Worm (Caenorhabditis elegans) whole organism, mixed stage, embryonic: Measurements from ENCODE around the gene sart-3.

Source experiments
- M03D4.4 ChIP-seq: sonication (generic microtip); optimal IDR thresholded peaks from 2 replicates; lab custom pipeline; 2017; ENCODE audit warnings: mild to moderate bottlenecking, missing genetic modification characterization, missing compliant biosample characterization
- ceh-83 ChIP-seq: fragments of 200-800 bp; sonication (Bioruptor generic); optimal IDR thresholded peaks from 2 replicates; lab custom pipeline; 2018; ENCODE audit warnings: mild to moderate bottlenecking, missing genetic modification characterization, missing compliant biosample characterization
- ces-1 ChIP-seq: fragments of 150-350 bp; optimal IDR thresholded peaks from 2 replicates; lab custom pipeline; 2014; ENCODE audit warnings: missing biosample characterization, missing genetic modification reagents, missing genetic modification characterization
- cnd-1 ChIP-seq: fragments of 200-800 bp; sonication (Bioruptor generic); optimal IDR thresholded peaks from 2 replicates; lab custom pipeline; 2018; ENCODE audit warnings: mild to moderate bottlenecking, missing genetic modification characterization, missing compliant biosample characterization
- elt-3 ChIP-seq: fragments of 150-350 bp; optimal IDR thresholded peaks from 2 replicates; lab custom pipeline; 2014; ENCODE audit warnings: missing biosample characterization, missing genetic modification characterization
- lin-13 ChIP-seq: fragments of 150-350 bp; optimal IDR thresholded peaks from 2 replicates; lab custom pipeline; 2014; ENCODE audit warnings: missing biosample characterization, missing genetic modification characterization
- lin-32 ChIP-seq: fragments of 200-800 bp; sonication (Bioruptor generic); optimal IDR thresholded peaks from 2 replicates; lab custom pipeline; 2018; ENCODE audit warnings: mild to moderate bottlenecking, missing genetic modification characterization, missing compliant biosample characterization
- mab-5 ChIP-seq: fragments of 150-350 bp; optimal IDR thresholded peaks from 2 replicates; lab custom pipeline; 2014; ENCODE audit warnings: missing biosample characterization, missing genetic modification characterization
- mep-1 ChIP-seq: fragments of 150-350 bp; optimal IDR thresholded peaks from 2 replicates; lab custom pipeline; 2017; ENCODE audit warnings: missing biosample characterization, missing genetic modification reagents, missing genetic modification characterization, inconsistent platforms
- mls-2 ChIP-seq: sonication (generic microtip); optimal IDR thresholded peaks from 2 replicates; lab custom pipeline; 2016; ENCODE audit warnings: mild to moderate bottlenecking, missing genetic modification characterization, moderate library complexity, missing compliant biosample characterization
- nhr-12 ChIP-seq: fragments of 150-350 bp; optimal IDR thresholded peaks from 2 replicates; lab custom pipeline; 2014; ENCODE audit warnings: missing biosample characterization, missing genetic modification characterization
- nhr-2 ChIP-seq: fragments of 150-350 bp; optimal IDR thresholded peaks from 2 replicates; lab custom pipeline; 2014; ENCODE audit warnings: missing biosample characterization, missing genetic modification characterization
- nhr-237 ChIP-seq: fragments of 150-350 bp; optimal IDR thresholded peaks from 2 replicates; lab custom pipeline; 2014; ENCODE audit warnings: missing biosample characterization, missing genetic modification characterization
- nhr-76 ChIP-seq: sonication (generic microtip); optimal IDR thresholded peaks from 2 replicates; lab custom pipeline; 2017; ENCODE audit warnings: missing biosample characterization, missing genetic modification characterization
- pha-4 ChIP-seq: fragments of 150-350 bp; optimal IDR thresholded peaks from 2 replicates; lab custom pipeline; 2018; ENCODE audit warnings: missing biosample characterization, missing genetic modification reagents, missing genetic modification characterization
- snpc-4 ChIP-seq: fragments of 150-350 bp; optimal IDR thresholded peaks from 2 replicates; lab custom pipeline; 2014; ENCODE audit warnings: missing biosample characterization, missing genetic modification characterization
- sptf-1 ChIP-seq: sonication (generic microtip); optimal IDR thresholded peaks from 2 replicates; lab custom pipeline; 2017; ENCODE audit warnings: mild to moderate bottlenecking, missing genetic modification characterization, moderate library complexity, missing compliant biosample characterization
- unc-62 ChIP-seq: fragments of 150-350 bp; optimal IDR thresholded peaks from 2 replicates; lab custom pipeline; 2014; ENCODE audit warnings: missing biosample characterization, missing genetic modification reagents, missing genetic modification characterization
- zip-8 ChIP-seq: fragments of 150-350 bp; optimal IDR thresholded peaks from 2 replicates; lab custom pipeline; 2014; ENCODE audit warnings: missing biosample characterization, missing genetic modification characterization
- ztf-11 ChIP-seq: fragments of 150-350 bp; optimal IDR thresholded peaks from 2 replicates; lab custom pipeline; 2014; ENCODE audit warnings: missing biosample characterization, missing genetic modification characterization

The sart-3 gene

ce11 chrIV:11285239-11285638 lies 47.5 kb downstream of the sart-3 start:
- TF ChIP-seq nhr-76 (tag; lab: Kevin White, UChicago) (no peak), mab-5 (tag; lab: Kevin White, UChicago) (no peak), cnd-1 (no peak), ces-1 (no peak), elt-3 (tag; lab: Kevin White, UChicago) (no peak), pha-4 (no peak), lin-32 (GFP tag; lab: Kevin White, UChicago) (no peak), M03D4.4 (tag; lab: Kevin White, UChicago) (no peak), ztf-11 (tag; lab: Kevin White, UChicago) (no peak), zip-8 (tag; lab: Kevin White, UChicago) (no peak), nhr-12 (tag; lab: Kevin White, UChicago) (no peak), nhr-2 (tag; lab: Kevin White, UChicago) (no peak), mep-1 (tag; lab: Kevin White, UChicago) (no peak), ceh-83 (GFP tag; lab: Kevin White, UChicago) (no peak), snpc-4 (no peak), nhr-237 (no peak), sptf-1 (tag; lab: Kevin White, UChicago) (no peak), unc-62 (GFP tag; lab: Kevin White, UChicago) (no peak), lin-13 (no peak)

ce11 chrIV:11284102-11284531 lies 48.7 kb downstream of the sart-3 start:
- TF ChIP-seq mls-2, result no peak
- TF ChIP-seq pha-4, result peak; percentile 24
